Worm (Caenorhabditis elegans): ENCODE results near the gene gcy-14.
"Not testable (repeated sequence)": the region's sequence is repeated elsewhere in the genome, so short reads cannot be mapped to it uniquely, and the experiment has no call there.

DNA sequence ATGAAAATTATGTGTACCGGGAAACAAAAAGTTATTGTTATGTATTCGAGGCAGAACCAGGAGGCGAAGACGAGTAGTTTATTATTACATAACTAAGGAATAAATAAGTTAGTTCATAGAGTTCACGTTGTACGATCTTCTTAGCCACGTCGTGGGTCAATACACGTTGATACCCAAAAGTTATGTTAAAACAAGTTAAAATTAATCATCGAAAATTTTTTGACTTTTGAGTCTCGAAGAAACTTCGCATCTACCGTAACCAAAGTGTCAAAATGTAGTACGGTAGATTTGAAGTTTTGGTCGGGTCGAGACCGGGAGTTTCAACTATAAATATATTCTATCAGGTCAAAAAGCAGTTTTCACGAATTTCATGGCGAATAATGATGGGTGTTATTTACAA lies 8.6 kb upstream of the gcy-14 start, which contains the start of gene ZC412.10:
- TF ChIP-seq elt-3 (tag; optimal IDR thresholded peaks at IDR 0.05); bed-3 (GFP tag; optimal IDR thresholded peaks at IDR 0.05); pha-4 (tag; optimal IDR thresholded peaks at IDR 0.05); nhr-76 (tag; optimal IDR thresholded peaks at IDR 0.05); snpc-4 (tag; optimal IDR thresholded peaks at IDR 0.05); elt-1 (tag; optimal IDR thresholded peaks at IDR 0.05; ENCODE audit: borderline replicate concordance, insufficient read depth); lin-13 (tag; optimal IDR thresholded peaks at IDR 0.05); unc-39 (tag; optimal IDR thresholded peaks at IDR 0.05); mep-1 (tag; optimal IDR thresholded peaks at IDR 0.05): not testable (repeated sequence)
